Fruit fly (Drosophila melanogaster): Measurements from ENCODE around the gene ssp5.

- TF ChIP-seq pan (optimal IDR thresholded peaks at IDR 0.05) (no peak), EcR (GFP tag; optimal IDR thresholded peaks at IDR 0.05) (no peak), psq (optimal IDR thresholded peaks at IDR 0.05) (no peak), CG8478 (optimal IDR thresholded peaks at IDR 0.05) (no peak), usp (GFP tag; optimal IDR thresholded peaks at IDR 0.05) (no peak)
Observed at dm6 chr3R:11984862-11985261, 48.1 kb upstream of the ssp5 start.
